Fruit fly (Drosophila melanogaster) whole organism, embryonic: Measurements from ENCODE around the gene Gss1.
A peak's percentile ranks its signal among the peaks of the same experiment; 100 is the strongest.

Experiments used
- Atf3 ChIP-seq: fragments of 200-800 bp; sonication (Bioruptor generic); optimal IDR thresholded peaks from 3 replicates; lab custom pipeline; 2016; ENCODE audit warnings: missing biosample characterization, missing genetic modification characterization
- B-H2 ChIP-seq: fragments of 200-800 bp; sonication (Bioruptor generic); optimal IDR thresholded peaks from 2 replicates; lab custom pipeline; 2018; ENCODE audit warnings: missing biosample characterization, mild to moderate bottlenecking, missing genetic modification characterization
- Bteb2 ChIP-seq: fragments of 200-800 bp; sonication (Bioruptor generic); optimal IDR thresholded peaks from 2 replicates; lab custom pipeline; 2016; ENCODE audit warnings: missing biosample characterization, missing genetic modification characterization
- CG10543 ChIP-seq: fragments of 200-800 bp; sonication (Bioruptor generic); optimal IDR thresholded peaks from 3 replicates; lab custom pipeline; 2017; ENCODE audit warnings: missing biosample characterization, mild to moderate bottlenecking, missing genetic modification characterization, moderate library complexity
- CG13123 ChIP-seq: fragments of 200-800 bp; sonication (Bioruptor generic); optimal IDR thresholded peaks from 2 replicates; lab custom pipeline; 2016; ENCODE audit warnings: missing biosample characterization, missing genetic modification characterization
- CG14014 ChIP-seq: fragments of 200-800 bp; sonication (Bioruptor generic); IDR thresholded peaks from 2 replicates; pipeline ENCODE4 v1.3.6; 2022; ENCODE audit warnings: missing biosample characterization, missing genetic modification characterization
- CG14860 ChIP-seq: fragments of 200-800 bp; sonication (Bioruptor generic); IDR thresholded peaks from 3 replicates; pipeline ENCODE4 v1.3.6; 2022; ENCODE audit warnings: missing biosample characterization, missing genetic modification characterization; ENCODE audit not compliant: partially characterized antibody
- CG2116 ChIP-seq: fragments of 200-800 bp; sonication (Bioruptor generic); optimal IDR thresholded peaks from 3 replicates; lab custom pipeline; 2018; ENCODE audit warnings: missing biosample characterization, mild to moderate bottlenecking, missing genetic modification characterization
- CG2712 ChIP-seq: fragments of 200-800 bp; optimal IDR thresholded peaks from 3 replicates; lab custom pipeline; 2019; ENCODE audit warnings: missing biosample characterization, mild to moderate bottlenecking, missing genetic modification characterization, moderate library complexity
- CG3838 ChIP-seq: fragments of 200-800 bp; sonication (Bioruptor generic); optimal IDR thresholded peaks from 3 replicates; lab custom pipeline; 2016; ENCODE audit warnings: missing biosample characterization, missing genetic modification characterization
- CG4617 ChIP-seq: fragments of 200-800 bp; sonication (Bioruptor generic); optimal IDR thresholded peaks from 3 replicates; lab custom pipeline; 2016; ENCODE audit warnings: missing biosample characterization, missing genetic modification characterization, borderline replicate concordance
- CG6254 ChIP-seq: fragments of 200-800 bp; sonication (Bioruptor generic); optimal IDR thresholded peaks from 3 replicates; lab custom pipeline; 2017; ENCODE audit warnings: mild to moderate bottlenecking, missing biosample characterization, missing genetic modification reagents, missing genetic modification characterization
- CG6791 ChIP-seq: fragments of 200-800 bp; sonication (Bioruptor generic); IDR thresholded peaks from 3 replicates; pipeline ENCODE4 v1.3.6; 2022; ENCODE audit warnings: missing biosample characterization, missing genetic modification characterization; ENCODE audit not compliant: partially characterized antibody
- CG7372 ChIP-seq: fragments of 200-800 bp; sonication (Bioruptor generic); IDR thresholded peaks from 2 replicates; pipeline ENCODE4 v1.3.6; 2022; ENCODE audit warnings: missing biosample characterization, missing genetic modification characterization
- CG8478 ChIP-seq: fragments of >200 bp; optimal IDR thresholded peaks from 2 replicates; lab custom pipeline; 2018
- CHES-1-like ChIP-seq: fragments of 200-800 bp; sonication (Bioruptor generic); optimal IDR thresholded peaks from 2 replicates; lab custom pipeline; 2016; ENCODE audit warnings: missing biosample characterization, missing genetic modification characterization
- CTCF ChIP-seq: fragments of 200-800 bp; sonication (Bioruptor generic); optimal IDR thresholded peaks from 2 replicates; lab custom pipeline; 2017; ENCODE audit warnings: missing biosample characterization, mild to moderate bottlenecking, missing genetic modification characterization, moderate library complexity
- Ets65A ChIP-seq: fragments of 200-800 bp; sonication (Bioruptor generic); peaks from one replicate; lab custom pipeline; 2016; ENCODE audit warnings: missing biosample characterization, missing genetic modification characterization
- HmgD ChIP-seq: fragments of 200-800 bp; sonication (Bioruptor generic); optimal IDR thresholded peaks from 3 replicates; lab custom pipeline; 2016; ENCODE audit warnings: missing biosample characterization, missing genetic modification characterization
- HmgZ ChIP-seq: fragments of 200-800 bp; sonication (Bioruptor generic); optimal IDR thresholded peaks from 2 replicates; lab custom pipeline; 2018; ENCODE audit warnings: missing biosample characterization, mild to moderate bottlenecking, missing genetic modification characterization
- Hr51 ChIP-seq, 2 experiments: fragments of 200-800 bp; sonication (Bioruptor generic); optimal IDR thresholded peaks; 2 replicates in 1 of 2; 3 replicates in 1 of 2; lab custom pipeline; 2016 to 2018; ENCODE audit warnings: missing biosample characterization in 2 of 2, missing genetic modification characterization in 2 of 2, mild to moderate bottlenecking in 1 of 2, moderate library complexity in 1 of 2
- Hr78 ChIP-seq, 2 experiments: fragments of 200-800 bp in 1 of 2; fragments of >200 bp in 1 of 2; sonication (Bioruptor generic) in 1 of 2; optimal IDR thresholded peaks; 2 replicates each; lab custom pipeline; 2017 to 2019; ENCODE audit warnings: missing biosample characterization in 2 of 2, missing genetic modification characterization in 2 of 2, mild to moderate bottlenecking in 1 of 2, moderate library complexity in 1 of 2
- Kr ChIP-seq: fragments of 200-800 bp; sonication (Bioruptor generic); optimal IDR thresholded peaks from 2 replicates; lab custom pipeline; 2017; ENCODE audit warnings: missing biosample characterization, mild to moderate bottlenecking, missing genetic modification characterization
- Lhr ChIP-seq: fragments of 200-800 bp; sonication (Bioruptor generic); optimal IDR thresholded peaks from 3 replicates; lab custom pipeline; 2017; ENCODE audit warnings: mild to moderate bottlenecking, missing biosample characterization, missing genetic modification reagents, missing genetic modification characterization
- MBD-R2 ChIP-seq: fragments of 200-800 bp; sonication (Bioruptor generic); IDR thresholded peaks from 2 replicates; pipeline ENCODE4 v1.3.6; 2022; ENCODE audit warnings: missing biosample characterization, missing genetic modification characterization
- Meics ChIP-seq: fragments of 200-800 bp; sonication (Bioruptor generic); optimal IDR thresholded peaks from 2 replicates; lab custom pipeline; 2017; ENCODE audit warnings: missing biosample characterization, mild to moderate bottlenecking, missing genetic modification characterization
- Myb ChIP-seq: fragments of 200-800 bp; sonication (Bioruptor generic); optimal IDR thresholded peaks from 2 replicates; lab custom pipeline; 2016; ENCODE audit warnings: missing biosample characterization, missing genetic modification characterization
- Nf-YC ChIP-seq: fragments of 200-800 bp; optimal IDR thresholded peaks from 3 replicates; lab custom pipeline; 2019; ENCODE audit warnings: missing biosample characterization, mild to moderate bottlenecking, missing genetic modification characterization, moderate library complexity
- Opbp ChIP-seq: fragments of 200-800 bp; sonication (Bioruptor generic); IDR thresholded peaks from 3 replicates; pipeline ENCODE4 v1.3.6; 2022; ENCODE audit warnings: missing biosample characterization, missing genetic modification characterization; ENCODE audit not compliant: partially characterized antibody
- Ptx1 ChIP-seq: fragments of 200-800 bp; sonication (Bioruptor generic); IDR thresholded peaks from 2 replicates; pipeline ENCODE4 v1.3.6; 2022; ENCODE audit warnings: missing biosample characterization, missing genetic modification characterization
- Sry-δ ChIP-seq: fragments of 200-800 bp; sonication (Bioruptor generic); optimal IDR thresholded peaks from 2 replicates; lab custom pipeline; 2016; ENCODE audit warnings: missing biosample characterization, missing genetic modification characterization
- ab ChIP-seq: fragments of 200-800 bp; sonication (Bioruptor generic); optimal IDR thresholded peaks from 2 replicates; lab custom pipeline; 2016; ENCODE audit warnings: missing biosample characterization, missing genetic modification characterization
- bab2 ChIP-seq: fragments of 200-800 bp; sonication (Bioruptor generic); optimal IDR thresholded peaks from 2 replicates; lab custom pipeline; 2016; ENCODE audit warnings: missing biosample characterization, missing genetic modification characterization
- cg ChIP-seq: fragments of 200-800 bp; sonication (Bioruptor generic); optimal IDR thresholded peaks from 3 replicates; lab custom pipeline; 2019; ENCODE audit warnings: missing biosample characterization, mild to moderate bottlenecking, missing genetic modification characterization, moderate library complexity
- dati ChIP-seq: fragments of 200-800 bp; sonication (Bioruptor generic); IDR thresholded peaks from 2 replicates; pipeline ENCODE4 v1.3.6; 2022; ENCODE audit warnings: missing biosample characterization, missing genetic modification characterization
- dpn ChIP-seq, 2 experiments: fragments of 200-800 bp; sonication (Bioruptor generic); optimal IDR thresholded peaks; 3 replicates each; lab custom pipeline; 2016; ENCODE audit warnings: missing biosample characterization in 2 of 2, missing genetic modification characterization in 2 of 2
- ems ChIP-seq: fragments of 200-800 bp; sonication (Bioruptor generic); optimal IDR thresholded peaks from 3 replicates; lab custom pipeline; 2016; ENCODE audit warnings: missing biosample characterization, missing genetic modification characterization
- ewg ChIP-seq: fragments of 200-800 bp; sonication (Bioruptor generic); optimal IDR thresholded peaks from 3 replicates; lab custom pipeline; 2017; ENCODE audit warnings: mild to moderate bottlenecking, missing biosample characterization, missing genetic modification reagents, missing genetic modification characterization
- fd3F ChIP-seq: fragments of 200-800 bp; sonication (Bioruptor generic); optimal IDR thresholded peaks from 2 replicates; lab custom pipeline; 2018; ENCODE audit warnings: missing biosample characterization, mild to moderate bottlenecking, missing genetic modification characterization, moderate library complexity
- gem ChIP-seq: fragments of 200-800 bp; sonication (Bioruptor generic); optimal IDR thresholded peaks from 2 replicates; lab custom pipeline; 2019; ENCODE audit warnings: missing biosample characterization, mild to moderate bottlenecking, missing genetic modification characterization, moderate library complexity
- hb ChIP-seq: fragments of 200-800 bp; sonication (Bioruptor generic); IDR thresholded peaks from 3 replicates; pipeline ENCODE4 v1.3.6; 2022; ENCODE audit warnings: missing biosample characterization, missing genetic modification characterization; ENCODE audit not compliant: partially characterized antibody
- knrl ChIP-seq: fragments of 200-800 bp; sonication (Bioruptor generic); IDR thresholded peaks from 3 replicates; pipeline ENCODE4 v1.3.6; 2022; ENCODE audit warnings: missing biosample characterization, missing genetic modification characterization; ENCODE audit not compliant: partially characterized antibody
- nerfin-2 ChIP-seq: fragments of 200-800 bp; sonication (Bioruptor generic); IDR thresholded peaks from 2 replicates; pipeline ENCODE4 v1.3.6; 2022; ENCODE audit warnings: missing biosample characterization, missing genetic modification characterization; ENCODE audit not compliant: partially characterized antibody
- rib ChIP-seq: fragments of 200-800 bp; sonication (Bioruptor generic); IDR thresholded peaks from 2 replicates; pipeline ENCODE4 v1.3.6; 2022; ENCODE audit warnings: missing biosample characterization, missing genetic modification characterization
- run ChIP-seq: fragments of 200-800 bp; sonication (Bioruptor generic); optimal IDR thresholded peaks from 3 replicates; lab custom pipeline; 2018; ENCODE audit warnings: missing biosample characterization, mild to moderate bottlenecking, missing genetic modification characterization
- sens ChIP-seq: fragments of 200-800 bp; sonication (Bioruptor generic); peaks from one replicate; lab custom pipeline; 2016; ENCODE audit warnings: missing biosample characterization, missing genetic modification characterization
- sim ChIP-seq: fragments of 200-800 bp; sonication (Bioruptor generic); IDR thresholded peaks from 2 replicates; pipeline ENCODE4 v1.3.6; 2022; ENCODE audit warnings: missing biosample characterization, missing genetic modification characterization
- tx ChIP-seq: fragments of 200-800 bp; sonication (Bioruptor generic); optimal IDR thresholded peaks from 2 replicates; lab custom pipeline; 2016; ENCODE audit warnings: missing biosample characterization, missing genetic modification characterization
- vnd ChIP-seq: fragments of 200-800 bp; sonication (Bioruptor generic); IDR thresholded peaks from 3 replicates; pipeline ENCODE4 v1.3.6; 2022; ENCODE audit warnings: missing biosample characterization, missing genetic modification characterization; ENCODE audit not compliant: partially characterized antibody
- wdn ChIP-seq: fragments of 200-800 bp; sonication (Bioruptor generic); IDR thresholded peaks from 2 replicates; pipeline ENCODE4 v1.3.6; 2022; ENCODE audit warnings: missing biosample characterization, missing genetic modification characterization
- zfh2 ChIP-seq: fragments of 200-800 bp; sonication (Bioruptor generic); optimal IDR thresholded peaks from 2 replicates; lab custom pipeline; 2016; ENCODE audit warnings: missing biosample characterization, missing genetic modification characterization

Gene Gss1

DNA sequence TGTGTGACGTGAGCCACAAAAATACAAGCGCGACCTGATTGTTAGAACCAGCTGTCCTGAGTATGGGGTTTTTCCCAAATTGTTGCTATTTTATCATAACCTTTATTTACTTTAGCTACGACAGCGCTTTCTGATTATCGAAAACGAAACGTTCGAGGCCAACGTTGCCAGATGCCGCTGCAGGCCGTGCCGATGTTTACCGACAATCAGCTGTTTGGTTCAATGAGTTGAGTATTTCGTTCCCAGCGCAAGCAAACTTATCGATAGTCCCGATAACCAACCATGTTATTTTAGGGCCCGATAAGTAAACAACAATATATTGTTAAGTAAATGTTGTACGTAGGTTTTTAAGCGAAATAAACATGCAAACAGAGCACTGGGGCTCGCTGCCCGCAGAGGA is 39.2 kb upstream of the Gss1 start, which contains the start of the genes CG15814 and Spt7 (continued):
- TF ChIP-seq tx (GFP tag; lab: Kevin White, UChicago) (peak; percentile 15), B-H2 (GFP tag; lab: Kevin White, UChicago) (peak; percentile 23), HmgZ (tag; lab: Kevin White, UChicago) (peak; percentile 84), nerfin-2 (GFP tag; lab: Robert Waterston, UW) (peak; percentile 81), CG10543 (GFP tag; lab: Kevin White, UChicago) (peak; percentile 60), Opbp (GFP tag; lab: Robert Waterston, UW) (peak; percentile 84), dpn (GFP tag; optimal IDR thresholded peaks at IDR 0.05; lab: Kevin White, UChicago) (peak; percentile 11 to 32), CG14860 (GFP tag; lab: Robert Waterston, UW) (peak; percentile 77), Hr78 (GFP tag; optimal IDR thresholded peaks at IDR 0.05; lab: Kevin White, UChicago) (no peak), CG13123 (GFP tag; lab: Kevin White, UChicago) (peak; percentile 27), Bteb2 (peak; percentile 4), sens (GFP tag; lab: Kevin White, UChicago) (peak; percentile 81), ems (GFP tag; lab: Kevin White, UChicago) (peak; percentile 30), CG3838 (peak; percentile 15), Ptx1 (GFP tag; lab: Robert Waterston, UW) (no peak), HmgD (GFP tag; lab: Kevin White, UChicago) (peak; percentile 66), CTCF (GFP tag; lab: Kevin White, UChicago) (peak; percentile 53), CG2712 (tag; lab: Kevin White, UChicago) (peak; percentile 44), Hr51 (GFP tag; optimal IDR thresholded peaks at IDR 0.05; lab: Kevin White, UChicago) (peak in 1 of 2 experiments; percentile 38), zfh2 (GFP tag; lab: Kevin White, UChicago) (peak; percentile 9), CG2116 (GFP tag; lab: Kevin White, UChicago) (peak; percentile 83), MBD-R2 (peak; percentile 96), Kr (no peak), Nf-YC (tag; lab: Kevin White, UChicago) (peak; percentile 33), Myb (peak; percentile 72), CG6791 (GFP tag; lab: Robert Waterston, UW) (peak; percentile 89), hb (GFP tag; lab: Robert Waterston, UW) (peak; percentile 66; the same call in 2 of the 3 replicates), ewg (GFP tag; lab: Kevin White, UChicago) (peak; percentile 26), CG6254 (GFP tag; lab: Kevin White, UChicago) (no peak), Ets65A (GFP tag; lab: Kevin White, UChicago) (no peak), wdn (GFP tag; lab: Robert Waterston, UW) (0 out of 2 replicates have a peak, but pooled peaks have one; percentile 24), rib (GFP tag; lab: Robert Waterston, UW) (no peak), CG8478 (lab: Kevin White, UChicago) (no peak), Sry-δ (GFP tag; lab: Kevin White, UChicago) (peak; percentile 84), vnd (GFP tag; lab: Robert Waterston, UW) (peak; percentile 75), fd3F (peak; percentile 12), Atf3 (GFP tag; lab: Kevin White, UChicago) (no peak), ab (no peak), Meics (GFP tag; lab: Kevin White, UChicago) (peak; percentile 47), gem (tag; lab: Kevin White, UChicago) (no peak), bab2 (peak; percentile 44), knrl (GFP tag; lab: Robert Waterston, UW) (peak; percentile 87), cg (GFP tag; lab: Kevin White, UChicago) (peak; percentile 55), CG7372 (GFP tag; lab: Robert Waterston, UW) (0 out of 2 replicates have a peak, but pooled peaks have one; percentile 13), CHES-1-like (peak; percentile 75), Lhr (GFP tag; lab: Kevin White, UChicago) (peak; percentile 34), run (tag; lab: Kevin White, UChicago) (no peak), sim (GFP tag; lab: Robert Waterston, UW) (no peak), dati (no peak), CG4617 (GFP tag; lab: Kevin White, UChicago) (peak; percentile 73), CG14014 (GFP tag; lab: Robert Waterston, UW) (peak; percentile 18; the same call in 1 of the 2 replicates)
